Worm (Caenorhabditis elegans) whole organism, L2 larva: Measurements from ENCODE around the gene cal-2.

Experiments
- F13H6.1 ChIP-seq: sonication (generic microtip); optimal IDR thresholded peaks from 2 replicates; lab custom pipeline; 2016; ENCODE audit warnings: missing genetic modification characterization, missing compliant biosample characterization
- ama-1 ChIP-seq: fragments of 150-350 bp; optimal IDR thresholded peaks from 2 replicates; lab custom pipeline; 2018; ENCODE audit warnings: inconsistent platforms
- mdl-1 ChIP-seq, 2 experiments: fragments of 150-350 bp in 1 of 2; sonication (generic microtip) in 1 of 2; optimal IDR thresholded peaks; 2 replicates each; lab custom pipeline; 2017; ENCODE audit warnings: missing biosample characterization in 2 of 2, missing genetic modification characterization in 2 of 2
- nhr-237 ChIP-seq: fragments of 150-350 bp; optimal IDR thresholded peaks from 2 replicates; lab custom pipeline; 2014; ENCODE audit warnings: missing biosample characterization, missing genetic modification characterization
- unc-62 ChIP-seq: fragments of 150-350 bp; optimal IDR thresholded peaks from 2 replicates; lab custom pipeline; 2014; ENCODE audit warnings: missing biosample characterization, missing genetic modification reagents, missing genetic modification characterization
- zag-1 ChIP-seq: fragments of 150-350 bp; optimal IDR thresholded peaks from 2 replicates; lab custom pipeline; 2014; ENCODE audit warnings: missing biosample characterization, missing genetic modification characterization

ce11 chrII:8997479-8997878 is 37.0 kb downstream of the cal-2 start, which contains the start of the genes F44G4.3 and tdp-1:
- TF ChIP-seq ama-1 (lab: Kevin White, UChicago) = no peak
- TF ChIP-seq F13H6.1 (tag; lab: Kevin White, UChicago) = no peak
- no peak for TF ChIP-seq mdl-1 (tag; optimal IDR thresholded peaks at IDR 0.05; lab: Kevin White, UChicago)
- TF ChIP-seq unc-62 (GFP tag; lab: Kevin White, UChicago) = no peak
- no peak for TF ChIP-seq zag-1 (tag; lab: Kevin White, UChicago)
- TF ChIP-seq nhr-237 (tag; lab: Kevin White, UChicago) = no peak
